Worm (Caenorhabditis elegans): ENCODE results near the gene C14A11.5.

DNA sequence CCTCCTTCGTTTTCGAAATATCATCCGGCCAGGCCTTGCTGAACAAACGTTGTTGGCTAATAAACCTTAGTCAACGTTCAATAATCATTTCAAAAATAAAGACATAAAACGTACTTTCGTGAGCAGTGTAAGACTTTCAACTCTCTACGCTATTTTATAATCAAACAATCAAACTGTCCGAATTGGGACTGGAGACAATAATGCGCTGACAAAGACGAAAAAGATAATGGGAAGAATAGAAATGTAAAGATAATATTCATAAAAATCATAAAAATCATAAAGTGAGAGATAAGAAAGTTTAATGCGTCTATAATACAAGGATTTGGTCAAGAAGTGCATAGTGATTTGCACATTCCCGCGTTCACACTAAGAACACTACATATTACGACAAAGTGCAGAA, 34.4 kb upstream of the C14A11.5 start:
- TF ChIP-seq hmg-4 (GFP tag; optimal IDR thresholded peaks at IDR 0.05) = no peak
- no peak for TF ChIP-seq tbx-37 (GFP tag; conservative IDR thresholded peaks at IDR 0.05)
- no peak for TF ChIP-seq ama-1 (optimal IDR thresholded peaks at IDR 0.05)
- TF ChIP-seq tbx-11 (GFP tag; IDR thresholded peaks at IDR 0.05) = no peak
- TF ChIP-seq scrt-1 (GFP tag; IDR thresholded peaks at IDR 0.05) = no peak
- TF ChIP-seq pes-1 (GFP tag; IDR thresholded peaks at IDR 0.05) = no peak
- no peak for TF ChIP-seq B0310.2 (tag; optimal IDR thresholded peaks at IDR 0.05)
- TF ChIP-seq sea-1 (GFP tag; conservative IDR thresholded peaks at IDR 0.05) = no peak

Measured in whole organism, early embryonic.